Worm (Caenorhabditis elegans) whole organism, young adult: Measurements from ENCODE around the gene mmcm-1.

Source experiments
- B0336.3 ChIP-seq: fragments of 200-800 bp; sonication (Bioruptor generic); IDR thresholded peaks from 2 replicates; pipeline ENCODE4 v1.3.6; 2022; ENCODE audit warnings: missing genetic modification characterization, missing compliant biosample characterization
- F10E7.11 ChIP-seq: sonication (generic microtip); optimal IDR thresholded peaks from 2 replicates; lab custom pipeline; 2017; ENCODE audit warnings: mild to moderate bottlenecking, missing genetic modification characterization, moderate library complexity, missing compliant biosample characterization
- F33H1.4 ChIP-seq: fragments of 200-800 bp; sonication (Bioruptor generic); IDR thresholded peaks from 2 replicates; pipeline ENCODE4 v1.3.6; 2022; ENCODE audit warnings: missing genetic modification reagents, missing genetic modification characterization, missing compliant biosample characterization
- F39B2.1 ChIP-seq: fragments of 200-800 bp; sonication (Bioruptor generic); IDR thresholded peaks from 2 replicates; pipeline ENCODE4 v1.3.6; 2022; ENCODE audit warnings: missing genetic modification reagents, missing genetic modification characterization, missing compliant biosample characterization
- K12H6.12 ChIP-seq: fragments of 200-800 bp; sonication (Bioruptor generic); optimal IDR thresholded peaks from 2 replicates; lab custom pipeline; 2018; ENCODE audit warnings: mild to moderate bottlenecking, missing genetic modification characterization, missing compliant biosample characterization
- T07F8.4 ChIP-seq: sonication (generic microtip); optimal IDR thresholded peaks from 2 replicates; lab custom pipeline; 2016; ENCODE audit warnings: mild to moderate bottlenecking, missing genetic modification characterization, moderate library complexity, missing compliant biosample characterization
- Y53G8AR.9 ChIP-seq: fragments of 200-800 bp; sonication (Bioruptor generic); conservative IDR thresholded peaks from 2 replicates; pipeline ENCODE4 v1.3.6; 2022; ENCODE audit warnings: missing genetic modification reagents, missing genetic modification characterization, missing compliant biosample characterization
- aptf-3 ChIP-seq: fragments of 200-800 bp; sonication (Bioruptor generic); IDR thresholded peaks from 2 replicates; pipeline ENCODE4 v1.3.6; 2022; ENCODE audit warnings: missing genetic modification characterization, missing compliant biosample characterization
- athp-1 ChIP-seq: sonication (generic microtip); optimal IDR thresholded peaks from 2 replicates; lab custom pipeline; 2017; ENCODE audit warnings: mild to moderate bottlenecking, missing genetic modification characterization, missing compliant biosample characterization
- ccch-3 ChIP-seq: fragments of 200-800 bp; sonication (Bioruptor generic); optimal IDR thresholded peaks from 2 replicates; lab custom pipeline; 2018; ENCODE audit warnings: mild to moderate bottlenecking, missing genetic modification characterization, missing compliant biosample characterization
- cebp-1 ChIP-seq, 2 experiments: fragments of 200-800 bp in 1 of 2; sonication (Bioruptor generic) in 1 of 2; sonication (generic microtip) in 1 of 2; IDR thresholded peaks in 1 of 2; optimal IDR thresholded peaks in 1 of 2; 2 replicates each; pipeline versions ENCODE4 v1.3.6 to Lab custom; 2017 to 2022; ENCODE audit warnings: missing compliant biosample characterization in 2 of 2, missing genetic modification characterization in 2 of 2, mild to moderate bottlenecking in 1 of 2, missing genetic modification reagents in 1 of 2, moderate library complexity in 1 of 2
- ceh-27 ChIP-seq: fragments of 200-800 bp; sonication (Bioruptor generic); optimal IDR thresholded peaks from 2 replicates; lab custom pipeline; 2018; ENCODE audit warnings: mild to moderate bottlenecking, missing genetic modification characterization, moderate library complexity, missing compliant biosample characterization
- dox-1 ChIP-seq: fragments of 200-800 bp; sonication (Bioruptor generic); IDR thresholded peaks from 2 replicates; pipeline ENCODE4 v1.3.6; 2022; ENCODE audit warnings: missing genetic modification reagents, missing genetic modification characterization, missing compliant biosample characterization
- dpl-1 ChIP-seq: fragments of 150-350 bp; optimal IDR thresholded peaks from 2 replicates; lab custom pipeline; 2014; ENCODE audit warnings: missing biosample characterization, missing genetic modification reagents, missing genetic modification characterization
- efl-1 ChIP-seq: fragments of 150-350 bp; optimal IDR thresholded peaks from 2 replicates; lab custom pipeline; 2014; ENCODE audit warnings: missing biosample characterization, missing genetic modification reagents, missing genetic modification characterization
- egl-18 ChIP-seq: fragments of 200-800 bp; sonication (Bioruptor generic); IDR thresholded peaks from 2 replicates; pipeline ENCODE4 v1.3.6; 2022; ENCODE audit warnings: missing genetic modification reagents, missing genetic modification characterization, missing compliant biosample characterization
- egl-44 ChIP-seq: fragments of 200-800 bp; sonication (Bioruptor generic); IDR thresholded peaks from 2 replicates; pipeline ENCODE4 v1.3.6; 2022; ENCODE audit warnings: missing genetic modification reagents, missing genetic modification characterization, missing compliant biosample characterization
- gei-17 ChIP-seq: fragments of 200-800 bp; sonication (Bioruptor generic); optimal IDR thresholded peaks from 2 replicates; lab custom pipeline; 2018; ENCODE audit warnings: mild to moderate bottlenecking, missing genetic modification characterization, missing compliant biosample characterization
- hmg-1.2 ChIP-seq: fragments of 200-800 bp; sonication (Bioruptor generic); IDR thresholded peaks from 2 replicates; pipeline ENCODE4 v1.3.6; 2022; ENCODE audit warnings: missing genetic modification reagents, missing genetic modification characterization, missing compliant biosample characterization
- let-607 ChIP-seq, 2 experiments: fragments of 200-800 bp in 1 of 2; sonication (Bioruptor generic) in 1 of 2; sonication (generic microtip) in 1 of 2; optimal IDR thresholded peaks; 2 replicates each; lab custom pipeline; 2016 to 2018; ENCODE audit warnings: mild to moderate bottlenecking in 2 of 2, missing compliant biosample characterization in 2 of 2, missing genetic modification characterization in 2 of 2, moderate library complexity in 2 of 2, missing genotype in 1 of 2
- lin-35 ChIP-seq, 3 experiments: fragments of 150-350 bp in 2 of 3; sonication (generic microtip) in 1 of 3; optimal IDR thresholded peaks; 2 replicates each; lab custom pipeline; 2014 to 2018; ENCODE audit warnings: missing biosample characterization in 3 of 3, missing genetic modification characterization in 3 of 3, missing genetic modification reagents in 3 of 3
- lin-40 ChIP-seq: sonication (generic microtip); optimal IDR thresholded peaks from 2 replicates; lab custom pipeline; 2016; ENCODE audit warnings: missing genetic modification characterization, mild to moderate bottlenecking, missing compliant biosample characterization, missing genotype, missing genetic modification reagents
- lsl-1 ChIP-seq: fragments of 200-800 bp; sonication (Bioruptor generic); optimal IDR thresholded peaks from 2 replicates; lab custom pipeline; 2018; ENCODE audit warnings: mild to moderate bottlenecking, missing genetic modification characterization, moderate library complexity, missing compliant biosample characterization
- madf-3 ChIP-seq: fragments of 200-800 bp; sonication (Bioruptor generic); IDR thresholded peaks from 2 replicates; pipeline ENCODE4 v1.3.6; 2022; ENCODE audit warnings: missing genetic modification reagents, missing genetic modification characterization, missing compliant biosample characterization
- madf-6 ChIP-seq: fragments of 200-800 bp; sonication (Bioruptor generic); IDR thresholded peaks from 2 replicates; pipeline ENCODE4 v1.3.6; 2022; ENCODE audit warnings: missing genetic modification reagents, missing genetic modification characterization, missing compliant biosample characterization
- madf-8 ChIP-seq: fragments of 200-800 bp; sonication (Bioruptor generic); conservative IDR thresholded peaks from 2 replicates; pipeline ENCODE4 v1.3.6; 2022; ENCODE audit warnings: missing genetic modification reagents, missing genetic modification characterization, missing compliant biosample characterization
- mes-4 ChIP-seq: sonication (generic microtip); optimal IDR thresholded peaks from 2 replicates; lab custom pipeline; 2016; ENCODE audit warnings: missing genotype, missing genetic modification characterization, missing compliant biosample characterization
- mxl-1 ChIP-seq: sonication (generic microtip); optimal IDR thresholded peaks from 2 replicates; lab custom pipeline; 2016; ENCODE audit warnings: missing genetic modification characterization, missing compliant biosample characterization
- nfya-2 ChIP-seq: fragments of 200-800 bp; sonication (Bioruptor generic); IDR thresholded peaks from 2 replicates; pipeline ENCODE4 v1.3.6; 2022; ENCODE audit warnings: missing genetic modification reagents, missing genetic modification characterization, missing compliant biosample characterization
- nfyb-1 ChIP-seq: fragments of 200-800 bp; sonication (Bioruptor generic); IDR thresholded peaks from 2 replicates; pipeline ENCODE4 v1.3.6; 2022; ENCODE audit warnings: missing genetic modification reagents, missing genetic modification characterization, missing compliant biosample characterization
- nhr-80 ChIP-seq: sonication (generic microtip); optimal IDR thresholded peaks from 2 replicates; lab custom pipeline; 2016; ENCODE audit warnings: missing genetic modification characterization, missing compliant biosample characterization
- nhr-90 ChIP-seq: sonication (generic microtip); optimal IDR thresholded peaks from 2 replicates; lab custom pipeline; 2016; ENCODE audit warnings: missing genotype, mild to moderate bottlenecking, missing genetic modification characterization, missing compliant biosample characterization
- pbrm-1 ChIP-seq: fragments of 200-800 bp; sonication (Bioruptor generic); IDR thresholded peaks from 2 replicates; pipeline ENCODE4 v1.3.6; 2022; ENCODE audit warnings: missing genetic modification reagents, missing genetic modification characterization, missing compliant biosample characterization
- rcor-1 ChIP-seq: fragments of 200-800 bp; sonication (Bioruptor generic); IDR thresholded peaks from 2 replicates; pipeline ENCODE4 v1.3.6; 2022; ENCODE audit warnings: missing genetic modification reagents, missing genetic modification characterization, missing compliant biosample characterization
- rec-8 ChIP-seq, 2 experiments: sonication (generic microtip); optimal IDR thresholded peaks; 2 replicates each; lab custom pipeline; 2016; ENCODE audit warnings: mild to moderate bottlenecking in 2 of 2, missing genetic modification characterization in 2 of 2, missing genetic modification reagents in 2 of 2, missing genotype in 2 of 2, missing biosample characterization in 1 of 2, missing compliant biosample characterization in 1 of 2, moderate library complexity in 1 of 2
- rpc-1 ChIP-seq, 2 experiments: fragments of 150-350 bp in 1 of 2; sonication (generic microtip) in 1 of 2; optimal IDR thresholded peaks; 2 replicates each; lab custom pipeline; 2014 to 2018; ENCODE audit warnings: missing biosample characterization in 1 of 2, missing genetic modification characterization in 1 of 2, missing genetic modification reagents in 1 of 2, missing genotype in 1 of 2
- sdz-38 ChIP-seq: sonication (generic microtip); optimal IDR thresholded peaks from 2 replicates; lab custom pipeline; 2016; ENCODE audit warnings: missing genotype, missing genetic modification characterization, missing compliant biosample characterization
- sea-2 ChIP-seq: fragments of 200-800 bp; sonication (Bioruptor generic); IDR thresholded peaks from 2 replicates; pipeline ENCODE4 v1.3.6; 2022; ENCODE audit warnings: missing genetic modification characterization, missing compliant biosample characterization
- somi-1 ChIP-seq: fragments of 200-800 bp; sonication (Bioruptor generic); optimal IDR thresholded peaks from 2 replicates; lab custom pipeline; 2018; ENCODE audit warnings: mild to moderate bottlenecking, missing genetic modification characterization, missing compliant biosample characterization
- tbp1 ChIP-seq: fragments of 200-800 bp; sonication (Bioruptor generic); optimal IDR thresholded peaks from 2 replicates; lab custom pipeline; 2018; ENCODE audit warnings: mild to moderate bottlenecking, missing genetic modification characterization, missing compliant biosample characterization
- zfh-2 ChIP-seq: fragments of 200-800 bp; sonication (Bioruptor generic); conservative IDR thresholded peaks from 2 replicates; pipeline ENCODE4 v1.3.6; 2022; ENCODE audit warnings: missing genetic modification reagents, missing genetic modification characterization, missing compliant biosample characterization
- ztf-18 ChIP-seq: sonication (generic microtip); optimal IDR thresholded peaks from 2 replicates; lab custom pipeline; 2016; ENCODE audit warnings: missing genotype, mild to moderate bottlenecking, missing genetic modification characterization, missing compliant biosample characterization
- ztf-25 ChIP-seq: fragments of 200-800 bp; sonication (Bioruptor generic); IDR thresholded peaks from 2 replicates; pipeline ENCODE4 v1.3.6; 2022; ENCODE audit warnings: missing genetic modification reagents, missing genetic modification characterization, missing compliant biosample characterization
- ztf-26 ChIP-seq: sonication (generic microtip); optimal IDR thresholded peaks from 2 replicates; lab custom pipeline; 2017; ENCODE audit warnings: missing genetic modification characterization, missing compliant biosample characterization

mmcm-1 gene

ce11 chrIII:3863814-3864507 lies 43.5 kb downstream of the mmcm-1 start, which contains the start of gene acs-19 (continued):
- TF ChIP-seq aptf-3 (GFP tag; lab: Robert Waterston, UW) (no peak), dpl-1 (GFP tag; lab: Kevin White, UChicago) (peak; percentile 40), nfya-2 (GFP tag; lab: Robert Waterston, UW) (no peak), lsl-1 (GFP tag; lab: Kevin White, UChicago) (peak; percentile 59), K12H6.12 (tag; lab: Kevin White, UChicago) (peak; percentile 53), athp-1 (tag; lab: Kevin White, UChicago) (no peak), nfyb-1 (0 out of 2 replicates have a peak, but pooled peaks have one; percentile 63)

ce11 chrIII:3862918-3863385 lies 44.5 kb downstream of the mmcm-1 start, which contains the start of gene brc-1:
brc-1 (minus strand) TSS chrIII:3862968.
- TF ChIP-seq egl-44 (no peak), let-607 (tag; optimal IDR thresholded peaks at IDR 0.05; lab: Kevin White, UChicago) (peak; percentile 12 to 28), F10E7.11 (tag; lab: Kevin White, UChicago) (no peak), Y53G8AR.9 (GFP tag; lab: Robert Waterston, UW) (peak; percentile 79), nfyb-1 (peak; percentile 68), nhr-90 (tag; lab: Kevin White, UChicago) (peak; percentile 46), K12H6.12 (tag; lab: Kevin White, UChicago) (peak; percentile 90), F33H1.4 (GFP tag; lab: Robert Waterston, UW) (peak; percentile 39; the same call in 1 of the 2 replicates), sea-2 (GFP tag; lab: Robert Waterston, UW) (no peak), B0336.3 (GFP tag; lab: Robert Waterston, UW) (peak; percentile 68; the same call in 1 of the 2 replicates), madf-6 (GFP tag; lab: Robert Waterston, UW) (peak; percentile 23; the same call in 1 of the 2 replicates), ceh-27 (GFP tag; lab: Kevin White, UChicago) (peak; percentile 71), sdz-38 (no peak), madf-8 (GFP tag; lab: Robert Waterston, UW) (no peak), hmg-1.2 (GFP tag; lab: Robert Waterston, UW) (peak; percentile 57), zfh-2 (peak; percentile 98), cebp-1 (GFP tag; IDR thresholded peaks at IDR 0.05; lab: Robert Waterston, UW) (peak; percentile 70), cebp-1 (tag; optimal IDR thresholded peaks at IDR 0.05; lab: Kevin White, UChicago) (peak; percentile 87), lin-40 (tag; lab: Kevin White, UChicago) (peak; percentile 75), somi-1 (GFP tag; lab: Kevin White, UChicago) (peak; percentile 41), mxl-1 (tag; lab: Kevin White, UChicago) (no peak), T07F8.4 (tag; lab: Kevin White, UChicago) (no peak), pbrm-1 (GFP tag; lab: Robert Waterston, UW) (peak; percentile 64; the same call in 1 of the 2 replicates), lin-35 (GFP tag; optimal IDR thresholded peaks at IDR 0.05; lab: Kevin White, UChicago) (peak in 2 of 3 experiments; percentile 41 to 92), tbp1 (peak; percentile 51), nhr-80 (tag; lab: Kevin White, UChicago) (peak; percentile 68), ccch-3 (GFP tag; lab: Kevin White, UChicago) (no peak), ztf-25 (GFP tag; lab: Robert Waterston, UW) (no peak), mes-4 (tag; lab: Kevin White, UChicago) (no peak), dox-1 (GFP tag; lab: Robert Waterston, UW) (peak; percentile 84), egl-18 (GFP tag; lab: Robert Waterston, UW) (no peak), rec-8 (tag; optimal IDR thresholded peaks at IDR 0.05; lab: Kevin White, UChicago) (no peak), ztf-26 (tag; lab: Kevin White, UChicago) (peak; percentile 87), F39B2.1 (GFP tag; lab: Robert Waterston, UW) (no peak), madf-3 (GFP tag; lab: Robert Waterston, UW) (0 out of 2 replicates have a peak, but pooled peaks have one; percentile 45), lsl-1 (GFP tag; lab: Kevin White, UChicago) (peak; percentile 1), gei-17 (GFP tag; lab: Kevin White, UChicago) (peak; percentile 20), efl-1 (GFP tag; lab: Kevin White, UChicago) (peak; percentile 67), rcor-1 (peak; percentile 12; the same call in 1 of the 2 replicates), ztf-18 (peak; percentile 46), rpc-1 (optimal IDR thresholded peaks at IDR 0.05; lab: Kevin White, UChicago) (no peak), rpc-1 (tag; optimal IDR thresholded peaks at IDR 0.05; lab: Kevin White, UChicago) (no peak)
